Fruit fly (Drosophila melanogaster): ENCODE data around the gene CG5126.
A peak's percentile ranks its signal among the peaks of the same experiment; 100 is the strongest.

Gene CG5126

dm6 chr2L:1199912-1200721 is 16.3 kb upstream of the CG5126 start, which contains the start of the genes CG43349 and CG5011:
Gene CG43349, plus strand, starts transcription at chr2L:1200205.
Gene CG5011, plus strand, starts transcription at chr2L:1200671.
- TF ChIP-seq GATAe (GFP tag; conservative IDR thresholded peaks at IDR 0.05) (peak; percentile 43; the same call in 1 of the 2 replicates), Med (GFP tag) (peak; percentile 57), lab (GFP tag; optimal IDR thresholded peaks at IDR 0.05) (peak; percentile 27), slbo (GFP tag; IDR thresholded peaks at IDR 0.05) (0 out of 2 replicates have a peak, but pooled peaks have one; percentile 19), corto (GFP tag; optimal IDR thresholded peaks at IDR 0.05) (no peak), mirr (GFP tag; optimal IDR thresholded peaks at IDR 0.05) (peak; percentile 26), CG1024 (GFP tag; IDR thresholded peaks at IDR 0.05) (no peak), Dbx (GFP tag; IDR thresholded peaks at IDR 0.05) (peak; percentile 6; the same call in 1 of the 3 replicates), exex (tag; optimal IDR thresholded peaks at IDR 0.05) (peak; percentile 54), CG12659 (GFP tag; optimal IDR thresholded peaks at IDR 0.05) (no peak), CG15479 (GFP tag; optimal IDR thresholded peaks at IDR 0.05) (no peak), CG32532 (GFP tag; IDR thresholded peaks at IDR 0.05) (peak; percentile 17; the same call in 1 of the 2 replicates), Ets65A (GFP tag) (peak; percentile 42)

- TF ChIP-seq sug (tag; optimal IDR thresholded peaks at IDR 0.05) (peak; percentile 15), Hr39 (optimal IDR thresholded peaks at IDR 0.05) (peak; percentile 35), nerfin-2 (GFP tag; IDR thresholded peaks at IDR 0.05; ENCODE audit: partially characterized antibody) (no peak)
Measured at dm6 chr2L:1199166-1199565, 15.3 kb upstream of the CG5126 start, which contains the start of the genes CG5139 and CG43348. Gene CG5139, minus strand, starts transcription at chr2L:1199266. Gene CG43348, plus strand, starts transcription at chr2L:1199412.

- TF ChIP-seq CG5953 (GFP tag; IDR thresholded peaks at IDR 0.05) (peak; percentile 74; the same call in 1 of the 2 replicates), Blimp-1 (GFP tag; optimal IDR thresholded peaks at IDR 0.05) (peak; percentile 92), Mes4 (GFP tag; optimal IDR thresholded peaks at IDR 0.05) (peak; percentile 58), CG1024 (GFP tag; IDR thresholded peaks at IDR 0.05) (peak; percentile 79), Fer1 (GFP tag; optimal IDR thresholded peaks at IDR 0.05) (peak; percentile 87), Trl (optimal IDR thresholded peaks at IDR 0.05) (peak; percentile 76 to 95), Trl (GFP tag; optimal IDR thresholded peaks at IDR 0.05) (peak; percentile 62), otp (GFP tag; IDR thresholded peaks at IDR 0.05) (peak; percentile 76), CG3995 (GFP tag; optimal IDR thresholded peaks at IDR 0.05) (peak; percentile 30), CG11723 (GFP tag; optimal IDR thresholded peaks at IDR 0.05) (no peak), Lhr (GFP tag; optimal IDR thresholded peaks at IDR 0.05) (peak; percentile 19), Hmx (GFP tag; optimal IDR thresholded peaks at IDR 0.05) (peak; percentile 26), eve (GFP tag; optimal IDR thresholded peaks at IDR 0.05) (no peak), disco-r (GFP tag; optimal IDR thresholded peaks at IDR 0.05) (no peak), Sry-β (GFP tag; optimal IDR thresholded peaks at IDR 0.05) (no peak), Sin3A (optimal IDR thresholded peaks at IDR 0.05) (no peak), phol (tag; optimal IDR thresholded peaks at IDR 0.05) (peak; percentile 88), Rfx (GFP tag; IDR thresholded peaks at IDR 0.05) (peak; percentile 94), oc (tag; optimal IDR thresholded peaks at IDR 0.05) (peak; percentile 82), CG18262 (tag; optimal IDR thresholded peaks at IDR 0.05) (peak; percentile 90), HLH54F (GFP tag; optimal IDR thresholded peaks at IDR 0.05) (peak; percentile 62), Abd-B (GFP tag; optimal IDR thresholded peaks at IDR 0.05) (peak; percentile 58), Gsc (GFP tag; IDR thresholded peaks at IDR 0.05) (peak; percentile 40; the same call in 1 of the 2 replicates), CG1792 (GFP tag; optimal IDR thresholded peaks at IDR 0.05) (peak; percentile 53), row (GFP tag; IDR thresholded peaks at IDR 0.05) (peak; percentile 95), CG4707 (GFP tag; optimal IDR thresholded peaks at IDR 0.05) (peak; percentile 70), CG10321 (GFP tag; IDR thresholded peaks at IDR 0.05) (0 out of 2 replicates have a peak, but pooled peaks have one; percentile 46), PHDP (tag; optimal IDR thresholded peaks at IDR 0.05) (peak; percentile 94), unc-4 (GFP tag; IDR thresholded peaks at IDR 0.05; ENCODE audit: partially characterized antibody) (peak; percentile 47; the same call in 1 of the 2 replicates)
Measured at dm6 chr2L:1185642-1186497, 2.0 kb upstream of the CG5126 start, which contains the start of gene CG5001. Gene CG5001, plus strand, starts transcription at chr2L:1185757.

Data from whole organism, embryonic.